Fruit fly (Drosophila melanogaster) whole organism, embryonic: Measurements from ENCODE around the gene Pvr.

Experiments
- Asciz ChIP-seq: fragments of 200-800 bp; sonication (Bioruptor generic); optimal IDR thresholded peaks from 2 replicates; lab custom pipeline; 2017; ENCODE audit warnings: missing biosample characterization, mild to moderate bottlenecking, missing genetic modification characterization, missing genetic modification reagents
- BEAF-32 ChIP-seq: fragments of 200-800 bp; sonication (Bioruptor generic); optimal IDR thresholded peaks from 3 replicates; lab custom pipeline; 2017; ENCODE audit warnings: missing biosample characterization, missing genetic modification characterization, mild to moderate bottlenecking, moderate library complexity, missing genetic modification reagents
- C15 ChIP-seq: fragments of 200-800 bp; sonication (Bioruptor generic); IDR thresholded peaks from 3 replicates; pipeline ENCODE4 v1.3.6; 2022; ENCODE audit warnings: missing biosample characterization, missing genetic modification characterization
- CG11085 ChIP-seq: fragments of 200-800 bp; sonication (Bioruptor generic); IDR thresholded peaks from 2 replicates; pipeline ENCODE4 v1.3.6; 2022; ENCODE audit warnings: missing biosample characterization, missing genetic modification characterization
- CG15514 ChIP-seq: fragments of 200-800 bp; sonication (Bioruptor generic); optimal IDR thresholded peaks from 3 replicates; lab custom pipeline; 2017; ENCODE audit warnings: missing biosample characterization, missing genetic modification characterization, mild to moderate bottlenecking, moderate library complexity, missing genetic modification reagents
- CG15601 ChIP-seq: fragments of 200-800 bp; sonication (Bioruptor generic); optimal IDR thresholded peaks from 3 replicates; lab custom pipeline; 2019; ENCODE audit warnings: missing biosample characterization, mild to moderate bottlenecking, missing genetic modification characterization, moderate library complexity
- CG1603 ChIP-seq: fragments of 200-800 bp; sonication (Bioruptor generic); optimal IDR thresholded peaks from 2 replicates; lab custom pipeline; 2019; ENCODE audit warnings: missing biosample characterization, mild to moderate bottlenecking, missing genetic modification characterization, moderate library complexity
- CG30403 ChIP-seq: fragments of 200-800 bp; sonication (Bioruptor generic); optimal IDR thresholded peaks from 3 replicates; lab custom pipeline; 2016; ENCODE audit warnings: missing biosample characterization, missing genetic modification characterization
- CG33213 ChIP-seq: fragments of 200-800 bp; sonication (Bioruptor generic); optimal IDR thresholded peaks from 3 replicates; lab custom pipeline; 2016; ENCODE audit warnings: missing biosample characterization, missing genetic modification characterization
- CG3995 ChIP-seq: fragments of 200-800 bp; sonication (Bioruptor generic); optimal IDR thresholded peaks from 3 replicates; lab custom pipeline; 2016; ENCODE audit warnings: missing biosample characterization, missing genetic modification characterization
- CG43689 ChIP-seq: fragments of 200-800 bp; sonication (Bioruptor generic); IDR thresholded peaks from 2 replicates; pipeline ENCODE4 v1.3.6; 2022; ENCODE audit warnings: missing biosample characterization, missing genetic modification characterization
- CG4730 ChIP-seq: fragments of 200-800 bp; sonication (Bioruptor generic); IDR thresholded peaks from 2 replicates; pipeline ENCODE4 v1.3.6; 2022; ENCODE audit warnings: missing biosample characterization, missing genetic modification characterization
- CG6689 ChIP-seq: fragments of 200-800 bp; sonication (Bioruptor generic); IDR thresholded peaks from 2 replicates; pipeline ENCODE4 v1.3.6; 2022; ENCODE audit warnings: missing biosample characterization, missing genetic modification characterization
- CG7963 ChIP-seq: fragments of 200-800 bp; sonication (Bioruptor generic); IDR thresholded peaks from 3 replicates; pipeline ENCODE4 v1.3.6; 2022; ENCODE audit warnings: missing biosample characterization, missing genetic modification characterization; ENCODE audit not compliant: partially characterized antibody
- CHES-1-like ChIP-seq: fragments of 200-800 bp; sonication (Bioruptor generic); optimal IDR thresholded peaks from 2 replicates; lab custom pipeline; 2016; ENCODE audit warnings: missing biosample characterization, missing genetic modification characterization
- Chrac-16 ChIP-seq: fragments of 200-800 bp; sonication (Bioruptor generic); optimal IDR thresholded peaks from 3 replicates; lab custom pipeline; 2016; ENCODE audit warnings: missing biosample characterization, missing genetic modification characterization
- Deaf1 ChIP-seq: fragments of 200-800 bp; optimal IDR thresholded peaks from 3 replicates; lab custom pipeline; 2019; ENCODE audit warnings: missing biosample characterization, mild to moderate bottlenecking, missing genetic modification characterization, moderate library complexity
- Fer3 ChIP-seq: fragments of 200-800 bp; sonication (Bioruptor generic); optimal IDR thresholded peaks from 2 replicates; lab custom pipeline; 2018; ENCODE audit warnings: missing biosample characterization, mild to moderate bottlenecking, missing genetic modification characterization, moderate library complexity
- GATAe ChIP-seq: fragments of 200-800 bp; sonication (Bioruptor generic); conservative IDR thresholded peaks from 2 replicates; pipeline ENCODE4 v1.3.6; 2022; ENCODE audit warnings: missing biosample characterization, missing genetic modification characterization
- HLH3B ChIP-seq: fragments of 200-800 bp; sonication (Bioruptor generic); IDR thresholded peaks from 2 replicates; pipeline ENCODE4 v1.3.6; 2022; ENCODE audit warnings: missing biosample characterization, missing genetic modification characterization
- HmgZ ChIP-seq: fragments of 200-800 bp; sonication (Bioruptor generic); optimal IDR thresholded peaks from 2 replicates; lab custom pipeline; 2018; ENCODE audit warnings: missing biosample characterization, mild to moderate bottlenecking, missing genetic modification characterization
- Mad ChIP-seq: fragments of 200-800 bp; sonication (Bioruptor generic); optimal IDR thresholded peaks from 2 replicates; lab custom pipeline; 2016; ENCODE audit warnings: missing biosample characterization, missing genetic modification characterization
- NC2β ChIP-seq: fragments of 200-800 bp; sonication (Bioruptor generic); optimal IDR thresholded peaks from 2 replicates; lab custom pipeline; 2016; ENCODE audit warnings: missing biosample characterization, missing genetic modification characterization
- PHDP ChIP-seq: fragments of 200-800 bp; sonication (Bioruptor generic); optimal IDR thresholded peaks from 3 replicates; lab custom pipeline; 2018; ENCODE audit warnings: missing biosample characterization, mild to moderate bottlenecking, missing genetic modification characterization, moderate library complexity
- Poxn ChIP-seq: fragments of 200-800 bp; sonication (Bioruptor generic); IDR thresholded peaks from 2 replicates; pipeline ENCODE4 v1.3.6; 2022; ENCODE audit warnings: missing biosample characterization, missing genetic modification characterization
- Sry-β ChIP-seq: fragments of 200-800 bp; sonication (Bioruptor generic); optimal IDR thresholded peaks from 2 replicates; lab custom pipeline; 2018; ENCODE audit warnings: missing biosample characterization, mild to moderate bottlenecking, missing genetic modification characterization, moderate library complexity
- Sry-δ ChIP-seq: fragments of 200-800 bp; sonication (Bioruptor generic); optimal IDR thresholded peaks from 2 replicates; lab custom pipeline; 2016; ENCODE audit warnings: missing biosample characterization, missing genetic modification characterization
- Xrp1 ChIP-seq: fragments of 200-800 bp; sonication (Bioruptor generic); IDR thresholded peaks from 2 replicates; pipeline ENCODE4 v1.3.6; 2022; ENCODE audit warnings: missing biosample characterization, missing genetic modification characterization
- amos ChIP-seq: fragments of 200-800 bp; sonication (Bioruptor generic); IDR thresholded peaks from 2 replicates; pipeline ENCODE4 v1.3.6; 2022; ENCODE audit warnings: missing biosample characterization, missing genetic modification characterization; ENCODE audit not compliant: partially characterized antibody
- ap ChIP-seq: fragments of 200-800 bp; sonication (Bioruptor generic); IDR thresholded peaks from 2 replicates; pipeline ENCODE4 v1.3.6; 2022; ENCODE audit warnings: missing biosample characterization, missing genetic modification characterization
- ash1 ChIP-seq: fragments of 200-800 bp; sonication (Bioruptor generic); optimal IDR thresholded peaks from 2 replicates; lab custom pipeline; 2018; ENCODE audit warnings: missing biosample characterization, mild to moderate bottlenecking, missing genetic modification characterization
- br ChIP-seq: fragments of >200 bp; optimal IDR thresholded peaks from 2 replicates; lab custom pipeline; 2017
- en ChIP-seq: fragments of 200-800 bp; sonication (Bioruptor generic); optimal IDR thresholded peaks from 2 replicates; lab custom pipeline; 2016; ENCODE audit warnings: missing biosample characterization, missing genetic modification characterization
- gro ChIP-seq: fragments of 200-800 bp; sonication (Bioruptor generic); optimal IDR thresholded peaks from 2 replicates; lab custom pipeline; 2016; ENCODE audit warnings: missing biosample characterization, missing genetic modification characterization
- hb ChIP-seq: fragments of 200-800 bp; sonication (Bioruptor generic); IDR thresholded peaks from 3 replicates; pipeline ENCODE4 v1.3.6; 2022; ENCODE audit warnings: missing biosample characterization, missing genetic modification characterization; ENCODE audit not compliant: partially characterized antibody
- inv ChIP-seq: fragments of 200-800 bp; sonication (Bioruptor generic); IDR thresholded peaks from 2 replicates; pipeline ENCODE4 v1.3.6; 2022; ENCODE audit warnings: missing biosample characterization, missing genetic modification characterization; ENCODE audit not compliant: partially characterized antibody
- jigr1 ChIP-seq: fragments of 200-800 bp; sonication (Bioruptor generic); IDR thresholded peaks from 3 replicates; pipeline ENCODE4 v1.3.6; 2022; ENCODE audit warnings: missing biosample characterization, missing genetic modification characterization
- jumu ChIP-seq: fragments of 200-800 bp; sonication (Bioruptor generic); optimal IDR thresholded peaks from 3 replicates; lab custom pipeline; 2016; ENCODE audit warnings: missing biosample characterization, missing genetic modification characterization
- lab ChIP-seq: fragments of 200-800 bp; sonication (Bioruptor generic); optimal IDR thresholded peaks from 3 replicates; lab custom pipeline; 2017; ENCODE audit warnings: missing biosample characterization, missing genetic modification characterization, mild to moderate bottlenecking, moderate library complexity, missing genetic modification reagents
- lilli ChIP-seq: fragments of 200-800 bp; sonication (Bioruptor generic); optimal IDR thresholded peaks from 3 replicates; lab custom pipeline; 2016; ENCODE audit warnings: missing biosample characterization, missing genetic modification characterization
- mld ChIP-seq: fragments of 200-800 bp; sonication (Bioruptor generic); IDR thresholded peaks from 3 replicates; pipeline ENCODE4 v1.3.6; 2022; ENCODE audit warnings: missing biosample characterization, missing genetic modification characterization; ENCODE audit not compliant: partially characterized antibody
- org-1 ChIP-seq: fragments of 200-800 bp; sonication (Bioruptor generic); optimal IDR thresholded peaks from 2 replicates; lab custom pipeline; 2017; ENCODE audit warnings: missing biosample characterization, missing genetic modification characterization
- row ChIP-seq: fragments of 200-800 bp; sonication (Bioruptor generic); IDR thresholded peaks from 3 replicates; pipeline ENCODE4 v1.3.6; 2022; ENCODE audit warnings: missing biosample characterization, missing genetic modification characterization
- run ChIP-seq: fragments of 200-800 bp; sonication (Bioruptor generic); optimal IDR thresholded peaks from 3 replicates; lab custom pipeline; 2018; ENCODE audit warnings: missing biosample characterization, mild to moderate bottlenecking, missing genetic modification characterization
- sd ChIP-seq: fragments of 200-800 bp; sonication (Bioruptor generic); optimal IDR thresholded peaks from 3 replicates; lab custom pipeline; 2018; ENCODE audit warnings: missing biosample characterization, mild to moderate bottlenecking, missing genetic modification characterization, moderate library complexity
- tna ChIP-seq: fragments of 200-800 bp; sonication (Bioruptor generic); IDR thresholded peaks from 2 replicates; pipeline ENCODE4 v1.3.6; 2022; ENCODE audit warnings: missing biosample characterization, missing genetic modification characterization; ENCODE audit not compliant: partially characterized antibody
- unpg ChIP-seq: fragments of 200-800 bp; sonication (Bioruptor generic); optimal IDR thresholded peaks from 3 replicates; lab custom pipeline; 2018; ENCODE audit warnings: missing biosample characterization, mild to moderate bottlenecking, missing genetic modification characterization, moderate library complexity
- vvl ChIP-seq: fragments of 200-800 bp; sonication (Bioruptor generic); IDR thresholded peaks from 2 replicates; pipeline ENCODE4 v1.3.6; 2022; ENCODE audit warnings: missing biosample characterization, missing genetic modification characterization
- zen ChIP-seq: fragments of 200-800 bp; sonication (Bioruptor generic); optimal IDR thresholded peaks from 3 replicates; lab custom pipeline; 2018; ENCODE audit warnings: missing biosample characterization, mild to moderate bottlenecking, missing genetic modification characterization, moderate library complexity

The Pvr gene

DNA sequence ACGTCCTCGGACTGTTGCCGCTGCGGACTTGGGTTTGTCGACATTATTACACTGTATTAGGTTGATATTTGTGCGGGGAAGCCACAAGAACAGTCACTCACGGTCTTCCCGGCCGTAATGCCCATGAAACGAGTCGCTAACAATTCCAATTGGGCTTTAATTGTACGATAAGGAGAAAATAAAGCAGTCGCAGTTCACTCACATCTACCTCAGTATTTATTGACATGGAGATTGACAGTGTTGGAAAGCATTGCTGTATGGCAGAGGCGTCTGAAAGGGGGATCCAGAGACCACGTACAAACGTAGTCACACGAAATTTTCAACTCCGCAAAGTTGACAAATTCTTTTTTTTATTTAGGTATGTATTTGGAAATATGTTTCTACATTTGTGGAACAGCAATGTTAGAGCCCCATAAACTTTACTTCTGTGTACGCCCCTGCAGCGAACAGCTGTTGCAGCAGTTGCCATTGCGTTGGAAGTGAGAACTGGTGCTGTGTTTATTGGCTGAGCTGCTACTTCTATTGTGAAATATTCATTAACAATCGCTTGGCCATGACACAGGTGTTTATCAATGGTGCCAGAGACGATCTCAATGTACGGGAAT, 26.9 kb downstream of the Pvr start, which contains the start of the genes CG8372 and CG8360 (continued):
- TF ChIP-seq CG15601 (peak; percentile 97), ash1 (GFP tag; lab: Kevin White, UChicago) (peak; percentile 95), Xrp1 (GFP tag; lab: Robert Waterston, UW) (peak; percentile 100), Sry-β (GFP tag; lab: Kevin White, UChicago) (peak; percentile 72), CG1603 (tag; lab: Kevin White, UChicago) (peak; percentile 97), org-1 (GFP tag; lab: Kevin White, UChicago) (peak; percentile 98), zen (tag; lab: Kevin White, UChicago) (peak; percentile 97), Poxn (GFP tag; lab: Robert Waterston, UW) (peak; percentile 91), Fer3 (tag; lab: Kevin White, UChicago) (peak; percentile 98), HLH3B (GFP tag; lab: Robert Waterston, UW) (peak; percentile 99), CG15514 (GFP tag; lab: Kevin White, UChicago) (peak; percentile 96), ap (GFP tag; lab: Robert Waterston, UW) (peak; percentile 99), CG3995 (GFP tag; lab: Kevin White, UChicago) (peak; percentile 93), CG4730 (peak; percentile 99), Chrac-16 (GFP tag; lab: Kevin White, UChicago) (peak; percentile 99), jumu (GFP tag; lab: Kevin White, UChicago) (peak; percentile 99), lilli (peak; percentile 100), gro (GFP tag; lab: Kevin White, UChicago) (peak; percentile 99), CG33213 (GFP tag; lab: Kevin White, UChicago) (peak; percentile 99), jigr1 (GFP tag; lab: Robert Waterston, UW) (peak; percentile 97), C15 (GFP tag; lab: Robert Waterston, UW) (peak; percentile 97), PHDP (tag; lab: Kevin White, UChicago) (peak; percentile 98), CG30403 (GFP tag; lab: Kevin White, UChicago) (peak; percentile 99), CG11085 (GFP tag; lab: Robert Waterston, UW) (peak; percentile 98), en (GFP tag; lab: Kevin White, UChicago) (peak; percentile 97), CG43689 (GFP tag; lab: Robert Waterston, UW) (peak; percentile 98), lab (GFP tag; lab: Kevin White, UChicago) (peak; percentile 99), mld (GFP tag; lab: Robert Waterston, UW) (no peak), sd (peak; percentile 94), row (GFP tag; lab: Robert Waterston, UW) (peak; percentile 100), Asciz (GFP tag; lab: Kevin White, UChicago) (peak; percentile 97), CHES-1-like (GFP tag; lab: Kevin White, UChicago) (peak; percentile 99), Deaf1 (tag; lab: Kevin White, UChicago) (peak; percentile 84), br (no peak), amos (GFP tag; lab: Robert Waterston, UW) (0 out of 2 replicates have a peak, but pooled peaks have one; percentile 26), hb (0 out of 3 replicates have a peak, but pooled peaks have one; percentile 31), run (tag; lab: Kevin White, UChicago) (peak; percentile 96), unpg (peak; percentile 99), tna (GFP tag; lab: Robert Waterston, UW) (no peak), BEAF-32 (GFP tag; lab: Kevin White, UChicago) (peak; percentile 58), CG7963 (GFP tag; lab: Robert Waterston, UW) (no peak), HmgZ (tag; lab: Kevin White, UChicago) (peak; percentile 99), inv (GFP tag; lab: Robert Waterston, UW) (peak; percentile 46; the same call in 1 of the 2 replicates), vvl (GFP tag; lab: Robert Waterston, UW) (peak; percentile 100), CG6689 (GFP tag; lab: Robert Waterston, UW) (peak; percentile 99), Mad (peak; percentile 99), GATAe (GFP tag; lab: Robert Waterston, UW) (peak; percentile 98), NC2β (GFP tag; lab: Kevin White, UChicago) (peak; percentile 98), Sry-δ (peak; percentile 85)
